Fruit fly (Drosophila melanogaster) Kc167 (cell line): ENCODE measurements around the gene bdl.

Source experiments
- Myc ChIP-seq: fragments of >200 bp; optimal IDR thresholded peaks from 2 replicates; lab custom pipeline; 2017; ENCODE audit warnings: missing external identifiers
- Sin3A ChIP-seq: fragments of >200 bp; optimal IDR thresholded peaks from 2 replicates; lab custom pipeline; 2018; ENCODE audit warnings: missing external identifiers
- h ChIP-seq: fragments of >200 bp; optimal IDR thresholded peaks from 3 replicates; lab custom pipeline; 2018; ENCODE audit warnings: missing external identifiers
- insv ChIP-seq: fragments of >200 bp; optimal IDR thresholded peaks from 3 replicates; lab custom pipeline; 2018; ENCODE audit warnings: missing external identifiers
- psq ChIP-seq: fragments of >200 bp; optimal IDR thresholded peaks from 2 replicates; lab custom pipeline; 2017; ENCODE audit warnings: missing external identifiers
- ttk ChIP-seq: sonication (Bioruptor generic); optimal IDR thresholded peaks from 2 replicates; lab custom pipeline; 2017; ENCODE audit warnings: missing external identifiers

Gene bdl

dm6 chr2L:4349677-4350076, 25.3 kb downstream of the bdl start:
- TF ChIP-seq insv (lab: Kevin White, UChicago) (no peak), ttk (lab: Kevin White, UChicago) (no peak), h (lab: Kevin White, UChicago) (no peak), Myc (lab: Kevin White, UChicago) (no peak), psq (lab: Kevin White, UChicago) (no peak), Sin3A (lab: Kevin White, UChicago) (no peak)

DNA sequence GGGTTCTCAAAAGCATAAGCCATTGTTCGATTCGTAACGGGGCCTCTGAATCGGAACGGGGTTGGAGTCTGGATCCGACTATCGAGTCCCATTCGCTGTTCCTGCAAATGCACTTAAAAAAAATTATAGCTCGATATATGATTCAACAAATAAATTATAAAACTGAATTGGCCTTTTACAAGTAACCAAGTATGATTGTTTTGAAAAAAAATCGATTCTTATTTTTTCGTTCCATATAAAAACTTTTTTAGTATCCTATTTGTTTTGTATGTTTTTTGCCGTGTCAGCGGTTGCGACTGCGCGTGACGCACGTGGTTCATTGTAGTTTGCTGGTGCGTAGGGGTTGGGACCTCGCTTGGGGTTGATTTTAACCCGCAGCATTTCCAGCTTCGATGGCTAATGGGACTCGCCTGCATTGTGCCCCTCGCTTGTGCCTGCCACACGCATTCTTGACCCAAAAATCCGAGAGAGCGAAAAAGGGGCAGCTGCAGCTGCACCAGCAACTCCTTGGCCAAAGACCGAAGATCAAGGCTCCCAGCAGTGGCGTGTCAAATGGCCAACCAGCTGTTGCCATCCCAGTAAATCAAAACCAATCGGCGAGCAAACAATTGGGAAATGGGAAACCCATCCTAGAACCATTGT, 26.4 kb downstream of the bdl start:
- TF ChIP-seq Sin3A (lab: Kevin White, UChicago) (no peak), ttk (lab: Kevin White, UChicago) (no peak), Myc (lab: Kevin White, UChicago) (no peak), psq (lab: Kevin White, UChicago) (no peak), insv (lab: Kevin White, UChicago) (no peak), h (lab: Kevin White, UChicago) (no peak)

DNA sequence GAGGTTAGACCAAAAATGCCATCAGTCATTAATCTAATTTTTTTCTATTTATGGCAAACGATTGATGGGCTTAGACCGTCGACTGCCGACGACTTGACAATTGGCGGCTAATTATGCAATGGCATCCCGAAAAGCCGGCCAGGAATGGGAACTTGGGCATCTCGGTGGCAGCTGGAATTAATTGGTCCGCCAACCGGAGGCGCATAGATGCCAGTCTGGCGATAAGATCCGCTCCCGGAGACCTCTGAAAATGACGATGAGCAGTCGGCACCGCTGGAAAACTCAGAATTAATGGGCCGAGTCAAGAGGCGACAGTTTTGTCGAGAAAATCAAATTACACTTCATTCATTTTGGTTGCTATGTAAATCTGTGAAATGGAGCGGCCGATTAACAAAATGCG, 28.3 kb downstream of the bdl start, which contains the start of gene CG15429:
CG15429 (plus strand) TSS at position 301 of the 400 bp plus-strand sequence.
- no peak for TF ChIP-seq h (lab: Kevin White, UChicago)
- TF ChIP-seq insv (lab: Kevin White, UChicago) = no peak
- TF ChIP-seq psq (lab: Kevin White, UChicago) = no peak
- no peak for TF ChIP-seq Sin3A (lab: Kevin White, UChicago)
- no peak for TF ChIP-seq Myc (lab: Kevin White, UChicago)
- no peak for TF ChIP-seq ttk (lab: Kevin White, UChicago)

DNA sequence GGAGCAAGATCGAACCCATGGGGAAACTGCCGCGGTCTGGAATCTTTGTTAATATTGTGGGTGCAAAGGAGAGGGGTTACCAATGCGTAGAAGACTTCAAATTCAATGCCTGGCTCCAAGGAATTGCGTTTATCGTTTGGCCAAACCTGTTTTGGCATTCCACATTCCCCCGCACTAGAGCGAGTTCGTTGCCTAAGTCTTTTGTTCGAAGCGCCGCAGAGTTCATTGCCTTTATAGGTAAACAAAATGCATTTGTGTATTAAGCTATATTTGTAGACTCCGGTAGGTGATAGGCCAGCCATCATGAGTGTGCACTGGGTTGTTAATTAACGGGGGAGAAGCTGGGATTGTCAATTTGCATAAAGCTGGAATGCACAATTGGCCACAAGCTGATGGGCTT, 30.7 kb downstream of the bdl start:
- no peak for TF ChIP-seq Sin3A (lab: Kevin White, UChicago)
- no peak for TF ChIP-seq h (lab: Kevin White, UChicago)
- TF ChIP-seq ttk (lab: Kevin White, UChicago) = no peak
- TF ChIP-seq psq (lab: Kevin White, UChicago) = no peak
- TF ChIP-seq Myc (lab: Kevin White, UChicago) = no peak
- TF ChIP-seq insv (lab: Kevin White, UChicago) = no peak

dm6 chr2L:4359156-4359555, 34.8 kb downstream of the bdl start:
- TF ChIP-seq insv (lab: Kevin White, UChicago) (no peak), Myc (lab: Kevin White, UChicago) (no peak), psq (lab: Kevin White, UChicago) (no peak), Sin3A (lab: Kevin White, UChicago) (no peak), h (lab: Kevin White, UChicago) (no peak), ttk (lab: Kevin White, UChicago) (no peak)

- TF ChIP-seq Sin3A (lab: Kevin White, UChicago) = no peak
- no peak for TF ChIP-seq h (lab: Kevin White, UChicago)
- TF ChIP-seq psq (lab: Kevin White, UChicago) = no peak
- no peak for TF ChIP-seq insv (lab: Kevin White, UChicago)
- TF ChIP-seq Myc (lab: Kevin White, UChicago) = no peak
- TF ChIP-seq ttk (lab: Kevin White, UChicago) = no peak
Observed at dm6 chr2L:4360882-4361281, 36.5 kb downstream of the bdl start.

DNA sequence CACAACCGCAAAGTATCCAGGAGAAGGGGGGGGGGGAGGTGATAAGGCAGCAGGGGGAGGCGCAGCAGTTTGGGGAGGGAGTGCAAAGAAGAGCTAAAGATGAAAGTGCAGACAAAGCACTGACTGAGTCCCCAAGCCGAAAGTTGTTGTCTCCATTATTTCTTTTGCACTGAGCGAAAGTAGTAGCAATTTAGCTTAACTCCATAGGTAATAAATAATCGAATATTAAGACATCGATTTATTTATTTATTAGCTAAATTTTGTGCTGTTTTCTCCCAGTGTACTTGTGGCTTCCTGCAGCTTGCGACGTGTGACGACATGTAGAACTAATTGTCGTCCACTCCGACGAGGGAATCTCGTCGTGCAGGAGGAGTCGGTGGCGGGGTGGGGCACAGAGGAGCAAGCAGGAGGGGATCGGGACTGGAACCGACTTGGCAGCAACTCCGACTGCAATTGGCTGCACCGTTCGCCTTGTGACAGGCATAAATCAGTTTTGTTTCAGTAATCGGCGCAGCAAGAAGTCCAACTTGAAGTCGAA, 37.2 kb downstream of the bdl start, which contains the start of gene Traf4:
Traf4 (plus strand) TSS at position 488 of the 538 bp plus-strand sequence.
- TF ChIP-seq Myc (lab: Kevin White, UChicago) (no peak), psq (lab: Kevin White, UChicago) (no peak), Sin3A (lab: Kevin White, UChicago) (no peak), insv (lab: Kevin White, UChicago) (no peak), ttk (lab: Kevin White, UChicago) (no peak), h (lab: Kevin White, UChicago) (no peak)

- TF ChIP-seq insv (lab: Kevin White, UChicago) = no peak
- TF ChIP-seq Myc (lab: Kevin White, UChicago) = no peak
- no peak for TF ChIP-seq psq (lab: Kevin White, UChicago)
- TF ChIP-seq h (lab: Kevin White, UChicago) = no peak
- TF ChIP-seq ttk (lab: Kevin White, UChicago) = no peak
- no peak for TF ChIP-seq Sin3A (lab: Kevin White, UChicago)
Observed at dm6 chr2L:4363707-4364270, 39.4 kb downstream of the bdl start.

dm6 chr2L:4364914-4365313, 40.6 kb downstream of the bdl start:
- no peak for TF ChIP-seq ttk (lab: Kevin White, UChicago)
- no peak for TF ChIP-seq insv (lab: Kevin White, UChicago)
- no peak for TF ChIP-seq Sin3A (lab: Kevin White, UChicago)
- TF ChIP-seq Myc (lab: Kevin White, UChicago) = no peak
- no peak for TF ChIP-seq psq (lab: Kevin White, UChicago)
- no peak for TF ChIP-seq h (lab: Kevin White, UChicago)

DNA sequence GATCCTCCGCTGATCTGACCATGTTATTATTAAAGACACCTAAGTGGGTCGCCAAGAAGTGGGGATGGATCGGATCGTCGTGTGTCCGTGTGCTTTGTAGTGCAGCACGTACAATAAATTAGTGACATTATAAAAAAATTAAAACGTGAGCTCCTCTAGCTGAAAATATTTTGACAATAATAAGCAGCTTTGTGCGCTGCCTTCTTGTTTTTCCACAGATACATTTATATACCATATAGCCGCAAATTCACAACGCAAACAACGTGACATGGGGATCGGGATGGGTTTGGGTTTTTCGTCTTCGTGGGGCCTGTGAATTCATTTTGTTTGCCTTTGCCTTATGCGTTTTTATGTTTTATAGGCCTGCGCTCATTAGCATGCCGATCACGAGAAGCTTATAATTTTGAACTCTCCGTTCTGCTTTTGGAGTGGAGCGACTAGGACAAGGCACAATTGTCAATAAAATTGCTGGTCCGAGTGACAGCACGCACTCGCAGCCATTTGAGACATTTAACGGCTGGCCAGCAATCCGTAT, 41.5 kb downstream of the bdl start:
- TF ChIP-seq insv (lab: Kevin White, UChicago) = no peak
- TF ChIP-seq Sin3A (lab: Kevin White, UChicago) = no peak
- no peak for TF ChIP-seq ttk (lab: Kevin White, UChicago)
- TF ChIP-seq h (lab: Kevin White, UChicago) = no peak
- TF ChIP-seq psq (lab: Kevin White, UChicago) = no peak
- no peak for TF ChIP-seq Myc (lab: Kevin White, UChicago)

dm6 chr2L:4366652-4367051, 42.3 kb downstream of the bdl start:
- TF ChIP-seq insv (lab: Kevin White, UChicago) (no peak), Sin3A (lab: Kevin White, UChicago) (no peak), ttk (lab: Kevin White, UChicago) (no peak), Myc (lab: Kevin White, UChicago) (no peak), psq (lab: Kevin White, UChicago) (no peak), h (lab: Kevin White, UChicago) (no peak)
